Fruit fly (Drosophila melanogaster) whole organism, wandering third instar larva: ENCODE measurements around the gene CG13449.

Source experiments
- Myc ChIP-seq: fragments of >200 bp; optimal IDR thresholded peaks from 2 replicates; lab custom pipeline; 2017
- dmrt93B ChIP-seq: fragments of 200-800 bp; sonication (Bioruptor generic); optimal IDR thresholded peaks from 2 replicates; lab custom pipeline; 2018; ENCODE audit warnings: missing biosample characterization, mild to moderate bottlenecking, missing genetic modification characterization
- pan ChIP-seq: fragments of >200 bp; optimal IDR thresholded peaks from 2 replicates; lab custom pipeline; 2017

dm6 chr3L:15624944-15625610 lies 12.4 kb upstream of the CG13449 start:
- TF ChIP-seq Myc (lab: Kevin White, UChicago) (no peak), dmrt93B (no peak), pan (lab: Kevin White, UChicago) (no peak)
